Comparison of ENCODE assay signal across 7 fruit fly cellular contexts in genomic region chr3L:21879344-21879743, dm6.
TF ChIP-seq lines count a peak whose summit lies in the region.

No protein-coding gene starts in this region.

- peak; percentile 11 to 34 for TF ChIP-seq CTCF in S2 (optimal IDR thresholded peaks at IDR 0.05; lab: Kevin White, UChicago)
- peak; percentile 20 for TF ChIP-seq CTCF in whole organism, embryonic (GFP tag; optimal IDR thresholded peaks at IDR 0.05; lab: Kevin White, UChicago)

TF ChIP-seq in whole organism, 6 proteins besides CTCF, POLR2A, EP300 and RAD21:
- TF ChIP-seq CG8478 (optimal IDR thresholded peaks at IDR 0.05; lab: Kevin White, UChicago) (peak; percentile 45), Dll (optimal IDR thresholded peaks at IDR 0.05; lab: Kevin White, UChicago) (peak; percentile 66), usp (GFP tag; optimal IDR thresholded peaks at IDR 0.05; lab: Kevin White, UChicago) (no peak), EcR (GFP tag; optimal IDR thresholded peaks at IDR 0.05; lab: Kevin White, UChicago) (no peak)

TF ChIP-seq in whole organism, adult, 20 proteins besides CTCF, POLR2A, EP300 and RAD21 (continues in another document):
- TF ChIP-seq ovo (GFP tag; optimal IDR thresholded peaks at IDR 0.05; lab: Kevin White, UChicago) (peak; percentile 68), CG7101 (tag; optimal IDR thresholded peaks at IDR 0.05; lab: Kevin White, UChicago) (peak; percentile 68), cnc (optimal IDR thresholded peaks at IDR 0.05; lab: Kevin White, UChicago) (no peak), Mnt (GFP tag; optimal IDR thresholded peaks at IDR 0.05; lab: Kevin White, UChicago) (peak; percentile 49), pad (GFP tag; optimal IDR thresholded peaks at IDR 0.05; lab: Kevin White, UChicago) (peak; percentile 87), CG33017 (tag; optimal IDR thresholded peaks at IDR 0.05; lab: Kevin White, UChicago) (peak; percentile 40), CG7045 (GFP tag; optimal IDR thresholded peaks at IDR 0.05; lab: Kevin White, UChicago) (peak; percentile 36), Clk (GFP tag; optimal IDR thresholded peaks at IDR 0.05; lab: Kevin White, UChicago) (no peak), CG11617 (GFP tag; optimal IDR thresholded peaks at IDR 0.05; lab: Kevin White, UChicago) (peak; percentile 37), CG14711 (tag; optimal IDR thresholded peaks at IDR 0.05; lab: Kevin White, UChicago) (peak; percentile 32), cic (GFP tag; optimal IDR thresholded peaks at IDR 0.05; lab: Kevin White, UChicago) (peak; percentile 67), CG12768 (GFP tag; optimal IDR thresholded peaks at IDR 0.05; lab: Kevin White, UChicago) (peak; percentile 51), kay (GFP tag; lab: Kevin White, UChicago; ENCODE audit: borderline replicate concordance) (no peak), CG5204 (GFP tag; optimal IDR thresholded peaks at IDR 0.05; lab: Kevin White, UChicago) (no peak), CG1620 (GFP tag; optimal IDR thresholded peaks at IDR 0.05; lab: Kevin White, UChicago) (no peak), bab1 (GFP tag; optimal IDR thresholded peaks at IDR 0.05; lab: Kevin White, UChicago) (peak; percentile 51), Crg-1 (GFP tag; optimal IDR thresholded peaks at IDR 0.05; lab: Kevin White, UChicago) (peak; percentile 59)

TF ChIP-seq in whole organism, embryonic, 481 proteins besides CTCF, POLR2A, EP300 and RAD21 (continues in another document):
- TF ChIP-seq grau (tag; optimal IDR thresholded peaks at IDR 0.05; lab: Kevin White, UChicago) (peak; percentile 29), hth (optimal IDR thresholded peaks at IDR 0.05; lab: Kevin White, UChicago) (no peak), gce (GFP tag; IDR thresholded peaks at IDR 0.05; lab: Robert Waterston, UW) (peak; percentile 69; the same call in 2 of the 3 replicates), chn (GFP tag; optimal IDR thresholded peaks at IDR 0.05; lab: Kevin White, UChicago) (peak; percentile 85), tio (GFP tag; optimal IDR thresholded peaks at IDR 0.05; lab: Kevin White, UChicago) (no peak), Sox100B (GFP tag; optimal IDR thresholded peaks at IDR 0.05; lab: Kevin White, UChicago) (no peak), Hmx (GFP tag; optimal IDR thresholded peaks at IDR 0.05; lab: Kevin White, UChicago) (no peak), z (GFP tag; IDR thresholded peaks at IDR 0.05; lab: Robert Waterston, UW) (peak; percentile 100), ro (GFP tag; IDR thresholded peaks at IDR 0.05; lab: Robert Waterston, UW) (no peak), rib (GFP tag; IDR thresholded peaks at IDR 0.05; lab: Robert Waterston, UW) (0 out of 2 replicates have a peak, but pooled peaks have one; percentile 52), ems (GFP tag; optimal IDR thresholded peaks at IDR 0.05; lab: Kevin White, UChicago) (no peak), zen (tag; optimal IDR thresholded peaks at IDR 0.05; lab: Kevin White, UChicago) (no peak), NfI (GFP tag; optimal IDR thresholded peaks at IDR 0.05; lab: Kevin White, UChicago) (no peak), C15 (GFP tag; IDR thresholded peaks at IDR 0.05; lab: Robert Waterston, UW) (no peak), pita (GFP tag; optimal IDR thresholded peaks at IDR 0.05; lab: Kevin White, UChicago) (no peak), ERR (GFP tag; optimal IDR thresholded peaks at IDR 0.05; lab: Kevin White, UChicago) (peak; percentile 5), Xbp1 (GFP tag; optimal IDR thresholded peaks at IDR 0.05; lab: Kevin White, UChicago) (no peak), Abd-B (GFP tag; optimal IDR thresholded peaks at IDR 0.05; lab: Kevin White, UChicago) (no peak)

TF ChIP-seq in whole organism, prepupa, 60 proteins besides CTCF, POLR2A, EP300 and RAD21 (continues in another document):
- TF ChIP-seq Hr39 (GFP tag; optimal IDR thresholded peaks at IDR 0.05; lab: Kevin White, UChicago) (no peak), fd85E (GFP tag; optimal IDR thresholded peaks at IDR 0.05; lab: Kevin White, UChicago) (peak; percentile 71), pdm3 (GFP tag; optimal IDR thresholded peaks at IDR 0.05; lab: Kevin White, UChicago) (no peak), CG3032 (tag; optimal IDR thresholded peaks at IDR 0.05; lab: Kevin White, UChicago) (peak; percentile 18), fkh (GFP tag; optimal IDR thresholded peaks at IDR 0.05; lab: Kevin White, UChicago) (peak; percentile 53), CG15336 (GFP tag; IDR thresholded peaks at IDR 0.05; lab: Robert Waterston, UW) (peak; percentile 61; the same call in 1 of the 2 replicates), cyc (GFP tag; optimal IDR thresholded peaks at IDR 0.05; lab: Kevin White, UChicago) (peak; percentile 19), spab (GFP tag; optimal IDR thresholded peaks at IDR 0.05; lab: Kevin White, UChicago) (peak; percentile 25), OdsH (GFP tag; optimal IDR thresholded peaks at IDR 0.05; lab: Kevin White, UChicago) (no peak), CG6808 (GFP tag; optimal IDR thresholded peaks at IDR 0.05; lab: Kevin White, UChicago) (peak; percentile 28), net (GFP tag; optimal IDR thresholded peaks at IDR 0.05; lab: Kevin White, UChicago) (peak; percentile 68), Ets21C (GFP tag; optimal IDR thresholded peaks at IDR 0.05; lab: Kevin White, UChicago) (no peak), Eip75B (GFP tag; optimal IDR thresholded peaks at IDR 0.05; lab: Kevin White, UChicago) (peak; percentile 40), CG4318 (GFP tag; optimal IDR thresholded peaks at IDR 0.05; lab: Kevin White, UChicago) (no peak), CG7368 (GFP tag; optimal IDR thresholded peaks at IDR 0.05; lab: Kevin White, UChicago) (peak; percentile 24), salr (GFP tag; optimal IDR thresholded peaks at IDR 0.05; lab: Kevin White, UChicago) (no peak), CG6163 (GFP tag; IDR thresholded peaks at IDR 0.05; lab: Robert Waterston, UW) (peak; percentile 78), CG11294 (GFP tag; IDR thresholded peaks at IDR 0.05; lab: Robert Waterston, UW) (no peak; the same call in 1 of the 2 replicates), CG6854 (GFP tag; optimal IDR thresholded peaks at IDR 0.05; lab: Kevin White, UChicago) (peak; percentile 89)

TF ChIP-seq in whole organism, pupa, 21 proteins besides CTCF, POLR2A, EP300 and RAD21 (continues in another document):
- peak; percentile 9 for TF ChIP-seq CG17806 (tag; optimal IDR thresholded peaks at IDR 0.05; lab: Kevin White, UChicago)
- TF ChIP-seq CG32121 (GFP tag; IDR thresholded peaks at IDR 0.05; lab: Robert Waterston, UW): peak; percentile 45
- TF ChIP-seq CG9948 (tag; optimal IDR thresholded peaks at IDR 0.05; lab: Kevin White, UChicago): no peak
- TF ChIP-seq CG34367 (tag; optimal IDR thresholded peaks at IDR 0.05; lab: Kevin White, UChicago): peak; percentile 38
- peak; percentile 23 for TF ChIP-seq Pif1B (GFP tag; optimal IDR thresholded peaks at IDR 0.05; lab: Kevin White, UChicago)
- peak; percentile 69 for TF ChIP-seq EcR (GFP tag; optimal IDR thresholded peaks at IDR 0.05; lab: Kevin White, UChicago)
- TF ChIP-seq fd96Ca (GFP tag; IDR thresholded peaks at IDR 0.05; lab: Robert Waterston, UW): no peak; the same call in 2 of the 3 replicates
- TF ChIP-seq Snoo (tag; optimal IDR thresholded peaks at IDR 0.05; lab: Kevin White, UChicago): peak; percentile 52
- peak; percentile 77 for TF ChIP-seq CG13204 (GFP tag; optimal IDR thresholded peaks at IDR 0.05; lab: Kevin White, UChicago)
- TF ChIP-seq rn (GFP tag; IDR thresholded peaks at IDR 0.05; lab: Robert Waterston, UW): 0 out of 2 replicates have a peak, but pooled peaks have one; percentile 21
- TF ChIP-seq D1 (tag; optimal IDR thresholded peaks at IDR 0.05; lab: Kevin White, UChicago): no peak
- TF ChIP-seq CG8159 (tag; optimal IDR thresholded peaks at IDR 0.05; lab: Kevin White, UChicago): peak; percentile 39
- peak; percentile 27 for TF ChIP-seq CG14655 (GFP tag; optimal IDR thresholded peaks at IDR 0.05; lab: Kevin White, UChicago)
- peak; percentile 79; the same call in 2 of the 3 replicates for TF ChIP-seq CG4496 (GFP tag; IDR thresholded peaks at IDR 0.05; lab: Robert Waterston, UW)
- peak; percentile 7 for TF ChIP-seq CG8301 (tag; optimal IDR thresholded peaks at IDR 0.05; lab: Kevin White, UChicago)
- peak; percentile 81 for TF ChIP-seq Ets98B (GFP tag; IDR thresholded peaks at IDR 0.05; lab: Robert Waterston, UW)
- no peak for TF ChIP-seq CG10348 (GFP tag; IDR thresholded peaks at IDR 0.05; lab: Robert Waterston, UW)
- TF ChIP-seq Pif1A (GFP tag; optimal IDR thresholded peaks at IDR 0.05; lab: Kevin White, UChicago): no peak
- TF ChIP-seq gl (tag; optimal IDR thresholded peaks at IDR 0.05; lab: Kevin White, UChicago): no peak
- TF ChIP-seq CG15710 (tag; optimal IDR thresholded peaks at IDR 0.05; lab: Kevin White, UChicago): peak; percentile 19

TF ChIP-seq in whole organism, wandering third instar larva, 38 proteins besides CTCF, POLR2A, EP300 and RAD21 (continues in another document):
- TF ChIP-seq psq (GFP tag; optimal IDR thresholded peaks at IDR 0.05; lab: Kevin White, UChicago) (peak; percentile 73), sv (GFP tag; optimal IDR thresholded peaks at IDR 0.05; lab: Kevin White, UChicago) (no peak), Rel (GFP tag; optimal IDR thresholded peaks at IDR 0.05; lab: Kevin White, UChicago) (no peak), Rel (tag; optimal IDR thresholded peaks at IDR 0.05; lab: Kevin White, UChicago) (peak; percentile 79), Abd-B (GFP tag; optimal IDR thresholded peaks at IDR 0.05; lab: Kevin White, UChicago) (no peak), woc (GFP tag; optimal IDR thresholded peaks at IDR 0.05; lab: Kevin White, UChicago) (no peak), pan (optimal IDR thresholded peaks at IDR 0.05; lab: Kevin White, UChicago) (no peak), CG32264 (GFP tag; optimal IDR thresholded peaks at IDR 0.05; lab: Kevin White, UChicago) (no peak), h (GFP tag; optimal IDR thresholded peaks at IDR 0.05; lab: Kevin White, UChicago) (peak; percentile 67), GATAd (GFP tag; optimal IDR thresholded peaks at IDR 0.05; lab: Kevin White, UChicago) (no peak), Hr83 (GFP tag; optimal IDR thresholded peaks at IDR 0.05; lab: Kevin White, UChicago; ENCODE audit: poor library complexity, severe bottlenecking) (peak; percentile 57), fru (GFP tag; optimal IDR thresholded peaks at IDR 0.05; lab: Kevin White, UChicago) (peak; percentile 92), Hr78 (GFP tag; optimal IDR thresholded peaks at IDR 0.05; lab: Kevin White, UChicago) (no peak), dl (GFP tag; optimal IDR thresholded peaks at IDR 0.05; lab: Kevin White, UChicago; ENCODE audit: insufficient read depth in 1 of 2, partially characterized antibody in 2 of 2) (peak; percentile 45 to 54), ey (GFP tag; optimal IDR thresholded peaks at IDR 0.05; lab: Kevin White, UChicago) (peak; percentile 21), OdsH (GFP tag; optimal IDR thresholded peaks at IDR 0.05; lab: Kevin White, UChicago) (peak; percentile 52), Sp1 (GFP tag; optimal IDR thresholded peaks at IDR 0.05; lab: Kevin White, UChicago) (peak; percentile 72), CG9705 (GFP tag; optimal IDR thresholded peaks at IDR 0.05; lab: Kevin White, UChicago) (no peak), HLH106 (tag; optimal IDR thresholded peaks at IDR 0.05; lab: Kevin White, UChicago) (peak; percentile 39), Hnf4 (GFP tag; optimal IDR thresholded peaks at IDR 0.05; lab: Kevin White, UChicago) (peak; percentile 29), dmrt93B (GFP tag; optimal IDR thresholded peaks at IDR 0.05; lab: Kevin White, UChicago) (no peak), usp (GFP tag; optimal IDR thresholded peaks at IDR 0.05; lab: Kevin White, UChicago) (no peak)
